Worm (Caenorhabditis elegans): ENCODE measurements around the gene sdz-15.

The sdz-15 gene

ce11 chrIII:6452683-6453082 is 45.6 kb upstream of the sdz-15 start:
- TF ChIP-seq hlh-30 (tag; optimal IDR thresholded peaks at IDR 0.05; ENCODE audit: insufficient read depth), result peak; percentile 81
- TF ChIP-seq hlh-13 (GFP tag; optimal IDR thresholded peaks at IDR 0.05), result no peak

- TF ChIP-seq eyg-1 (tag; optimal IDR thresholded peaks at IDR 0.05) (no peak), hlh-6 (tag; optimal IDR thresholded peaks at IDR 0.05) (no peak), hlh-30 (tag; optimal IDR thresholded peaks at IDR 0.05; ENCODE audit: insufficient read depth) (peak; percentile 41), hlh-8 (tag; optimal IDR thresholded peaks at IDR 0.05) (peak; percentile 11), unc-42 (tag; optimal IDR thresholded peaks at IDR 0.05) (peak; percentile 56), unc-3 (GFP tag; conservative IDR thresholded peaks at IDR 0.05) (no peak), unc-3 (tag; optimal IDR thresholded peaks at IDR 0.05) (peak; percentile 36), ets-4 (tag; optimal IDR thresholded peaks at IDR 0.05) (peak; percentile 31), nhr-232 (tag; optimal IDR thresholded peaks at IDR 0.05) (peak; percentile 28), F13H6.1 (tag; optimal IDR thresholded peaks at IDR 0.05) (peak; percentile 54), ceh-14 (tag; optimal IDR thresholded peaks at IDR 0.05) (peak; percentile 68), che-1 (tag; optimal IDR thresholded peaks at IDR 0.05) (peak; percentile 22), C38D4.7 (GFP tag; optimal IDR thresholded peaks at IDR 0.05) (peak; percentile 32), ceh-22 (tag; optimal IDR thresholded peaks at IDR 0.05) (no peak), pat-9 (tag; optimal IDR thresholded peaks at IDR 0.05) (peak; percentile 62), elt-4 (tag; optimal IDR thresholded peaks at IDR 0.05) (no peak), fkh-10 (GFP tag; optimal IDR thresholded peaks at IDR 0.05) (no peak), K09A11.1 (tag; optimal IDR thresholded peaks at IDR 0.05; ENCODE audit: insufficient read depth) (peak; percentile 19), ceh-30 (tag; optimal IDR thresholded peaks at IDR 0.05) (peak; percentile 37), ceh-9 (tag; optimal IDR thresholded peaks at IDR 0.05) (no peak), sdc-2 (tag; optimal IDR thresholded peaks at IDR 0.05) (peak; percentile 55), odd-2 (tag; optimal IDR thresholded peaks at IDR 0.05) (no peak), unc-55 (GFP tag; optimal IDR thresholded peaks at IDR 0.05) (no peak), ceh-6 (GFP tag; optimal IDR thresholded peaks at IDR 0.05) (no peak), ceh-18 (tag; optimal IDR thresholded peaks at IDR 0.05) (peak; percentile 64), ceh-24 (tag; optimal IDR thresholded peaks at IDR 0.05) (no peak), pha-4 (tag; optimal IDR thresholded peaks at IDR 0.05) (no peak), elt-2 (tag; optimal IDR thresholded peaks at IDR 0.05) (peak; percentile 80), hlh-15 (tag; optimal IDR thresholded peaks at IDR 0.05) (peak; percentile 5), fkh-6 (tag; optimal IDR thresholded peaks at IDR 0.05) (peak; percentile 56), nfya-1 (tag; optimal IDR thresholded peaks at IDR 0.05) (peak; percentile 83), ahr-1 (tag; optimal IDR thresholded peaks at IDR 0.05) (no peak), ceh-34 (tag; optimal IDR thresholded peaks at IDR 0.05) (peak; percentile 87), ceh-31 (tag; optimal IDR thresholded peaks at IDR 0.05) (peak; percentile 75), gmeb-2 (tag; optimal IDR thresholded peaks at IDR 0.05) (peak; percentile 55), dve-1 (tag; optimal IDR thresholded peaks at IDR 0.05) (peak; percentile 79), sox-2 (GFP tag; IDR thresholded peaks at IDR 0.05) (0 out of 2 replicates have a peak, but pooled peaks have one; percentile 23), unc-86 (tag; optimal IDR thresholded peaks at IDR 0.05) (peak; percentile 31), ceh-45 (GFP tag; IDR thresholded peaks at IDR 0.05) (no peak), lin-11 (tag; optimal IDR thresholded peaks at IDR 0.05) (peak; percentile 5), nhr-11 (tag; optimal IDR thresholded peaks at IDR 0.05) (no peak), zip-5 (tag; optimal IDR thresholded peaks at IDR 0.05) (no peak), rnt-1 (tag; optimal IDR thresholded peaks at IDR 0.05) (peak; percentile 41), tbx-2 (tag; optimal IDR thresholded peaks at IDR 0.05) (peak; percentile 78), ama-1 (optimal IDR thresholded peaks at IDR 0.05) (no peak), syd-9 (tag; optimal IDR thresholded peaks at IDR 0.05) (peak; percentile 33), pros-1 (tag; optimal IDR thresholded peaks at IDR 0.05) (peak; percentile 14), pqm-1 (tag; optimal IDR thresholded peaks at IDR 0.05) (peak; percentile 32), mec-3 (tag; optimal IDR thresholded peaks at IDR 0.05; ENCODE audit: borderline replicate concordance) (no peak), ztf-16 (tag; optimal IDR thresholded peaks at IDR 0.05) (peak; percentile 74), npax-4 (tag; optimal IDR thresholded peaks at IDR 0.05) (no peak)
Measured at ce11 chrIII:6453665-6454064, 44.6 kb upstream of the sdz-15 start.

Measured in whole organism, late embryonic.